Fruit fly (Drosophila melanogaster) whole organism, pupa: ENCODE data around the gene CG6878.

Experiments
- CG15710 ChIP-seq: fragments of 200-800 bp; sonication (Bioruptor generic); optimal IDR thresholded peaks from 2 replicates; lab custom pipeline; 2018; ENCODE audit warnings: missing biosample characterization, mild to moderate bottlenecking, missing genetic modification characterization, moderate library complexity
- CG9948 ChIP-seq: fragments of 200-800 bp; sonication (Bioruptor generic); optimal IDR thresholded peaks from 2 replicates; lab custom pipeline; 2018; ENCODE audit warnings: missing biosample characterization, mild to moderate bottlenecking, missing genetic modification characterization, moderate library complexity
- EcR ChIP-seq: fragments of 200-800 bp; sonication (Bioruptor generic); optimal IDR thresholded peaks from 3 replicates; lab custom pipeline; 2019; ENCODE audit warnings: missing biosample characterization, missing genetic modification characterization, mild to moderate bottlenecking, moderate library complexity, missing genetic modification reagents
- Pif1A ChIP-seq: fragments of 200-800 bp; sonication (Bioruptor generic); optimal IDR thresholded peaks from 3 replicates; lab custom pipeline; 2016; ENCODE audit warnings: missing biosample characterization, missing genetic modification characterization
- fd96Ca ChIP-seq: fragments of 200-800 bp; sonication (Bioruptor generic); IDR thresholded peaks from 3 replicates; pipeline ENCODE4 v1.3.6; 2022; ENCODE audit warnings: missing biosample characterization, missing genetic modification characterization

dm6 chr3L:15171769-15172403, 10.3 kb downstream of the CG6878 start:
- TF ChIP-seq CG9948 = no peak
- TF ChIP-seq Pif1A = no peak
- TF ChIP-seq EcR (GFP tag; lab: Kevin White, UChicago) = no peak
- no peak for TF ChIP-seq CG15710 (tag; lab: Kevin White, UChicago)
- TF ChIP-seq fd96Ca (GFP tag; lab: Robert Waterston, UW) = 0 out of 3 replicates have a peak, but pooled peaks have one; percentile 24
